Worm (Caenorhabditis elegans) whole organism, L4 larva: ENCODE data around the gene str-196.

ENCODE experiments used
- R02D3.7 ChIP-seq: fragments of 150-350 bp; sonication (generic microtip); optimal IDR thresholded peaks from 3 replicates; lab custom pipeline; 2014; ENCODE audit warnings: missing biosample characterization, missing genetic modification characterization
- ZK337.2 ChIP-seq: fragments of 200-800 bp; sonication (Bioruptor generic); IDR thresholded peaks from 2 replicates; pipeline ENCODE4 v1.3.6; 2022; ENCODE audit warnings: missing genetic modification reagents, missing genetic modification characterization, missing compliant biosample characterization

DNA sequence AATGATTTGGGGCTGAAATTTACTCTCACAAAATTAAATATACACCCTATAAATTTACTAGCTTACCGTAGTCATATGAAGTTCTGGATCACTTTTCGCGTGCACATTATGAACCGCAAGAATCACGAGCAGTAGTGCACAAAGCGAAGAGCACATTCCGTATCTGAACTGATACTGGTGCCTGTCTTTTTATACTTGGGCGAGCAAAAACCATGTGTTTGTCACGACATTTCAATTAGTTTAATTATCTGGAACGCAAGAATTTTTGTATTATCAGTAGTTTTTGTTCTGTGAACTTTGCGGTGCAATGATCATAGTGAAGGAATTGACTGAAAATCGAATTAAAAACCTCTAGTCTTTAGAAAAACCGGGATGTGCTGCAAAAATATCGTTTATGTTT, 32.5 kb downstream of the str-196 start, which contains the start of gene lipl-3:
- TF ChIP-seq ZK337.2 (GFP tag; lab: Robert Waterston, UW) (no peak), R02D3.7 (tag; lab: Kevin White, UChicago) (no peak)
